Worm (Caenorhabditis elegans) whole organism, L3 larva: ENCODE results near the gene sws-1.
"Not testable (repeated sequence)": the region's sequence is repeated elsewhere in the genome, so short reads cannot be mapped to it uniquely, and the experiment has no call there.

Experiments
- ZK546.5 ChIP-seq: sonication (generic microtip); optimal IDR thresholded peaks from 2 replicates; lab custom pipeline; 2017; ENCODE audit warnings: missing biosample characterization, missing genetic modification characterization
- ceh-28 ChIP-seq: fragments of 150-350 bp; optimal IDR thresholded peaks from 2 replicates; lab custom pipeline; 2014; ENCODE audit warnings: missing biosample characterization, missing genetic modification reagents, missing genetic modification characterization
- ceh-82 ChIP-seq: fragments of 150-350 bp; optimal IDR thresholded peaks from 2 replicates; lab custom pipeline; 2014; ENCODE audit warnings: missing biosample characterization, missing genetic modification characterization
- daf-12 ChIP-seq: fragments of 150-350 bp; optimal IDR thresholded peaks from 2 replicates; lab custom pipeline; 2014; ENCODE audit warnings: missing biosample characterization, missing genetic modification reagents, missing genetic modification characterization
- egl-27 ChIP-seq: sonication (generic microtip); optimal IDR thresholded peaks from 4 replicates; lab custom pipeline; 2017; ENCODE audit warnings: missing biosample characterization, missing genetic modification reagents, missing genetic modification characterization
- elt-1 ChIP-seq: fragments of 150-350 bp; optimal IDR thresholded peaks from 2 replicates; lab custom pipeline; 2014; ENCODE audit warnings: missing biosample characterization, missing genetic modification characterization
- elt-2 ChIP-seq: sonication (generic microtip); optimal IDR thresholded peaks from 2 replicates; lab custom pipeline; 2016; ENCODE audit warnings: missing genetic modification reagents, mild to moderate bottlenecking, missing genetic modification characterization, missing compliant biosample characterization
- elt-3 ChIP-seq, 3 experiments: fragments of 150-350 bp in 1 of 3; sonication (generic microtip) in 2 of 3; optimal IDR thresholded peaks; 2 replicates in 2 of 3; 4 replicates in 1 of 3; lab custom pipeline; 2014 to 2017; ENCODE audit warnings: missing biosample characterization in 3 of 3, missing genetic modification characterization in 3 of 3
- fkh-10 ChIP-seq: sonication (generic microtip); optimal IDR thresholded peaks from 2 replicates; lab custom pipeline; 2017; ENCODE audit warnings: missing biosample characterization, missing genetic modification reagents, missing genetic modification characterization
- fkh-2 ChIP-seq: fragments of 150-350 bp; optimal IDR thresholded peaks from 2 replicates; lab custom pipeline; 2014; ENCODE audit warnings: missing biosample characterization, missing genetic modification reagents, missing genetic modification characterization
- fos-1 ChIP-seq: fragments of 150-350 bp; optimal IDR thresholded peaks from 2 replicates; lab custom pipeline; 2014; ENCODE audit warnings: missing biosample characterization, missing genetic modification characterization
- hmg-11 ChIP-seq: sonication (generic microtip); optimal IDR thresholded peaks from 2 replicates; lab custom pipeline; 2016; ENCODE audit warnings: missing genetic modification characterization, missing compliant biosample characterization
- jun-1 ChIP-seq: fragments of 150-350 bp; optimal IDR thresholded peaks from 2 replicates; lab custom pipeline; 2014; ENCODE audit warnings: missing biosample characterization, missing genetic modification reagents, missing genetic modification characterization
- lsy-12 ChIP-seq: sonication (generic microtip); optimal IDR thresholded peaks from 2 replicates; lab custom pipeline; 2016; ENCODE audit warnings: mild to moderate bottlenecking, missing genetic modification characterization, missing compliant biosample characterization
- nhr-11 ChIP-seq: fragments of 150-350 bp; optimal IDR thresholded peaks from 2 replicates; lab custom pipeline; 2014; ENCODE audit warnings: missing biosample characterization, missing genetic modification characterization
- nhr-12 ChIP-seq: fragments of 150-350 bp; optimal IDR thresholded peaks from 2 replicates; lab custom pipeline; 2014; ENCODE audit warnings: missing biosample characterization, missing genetic modification characterization
- nhr-23 ChIP-seq: fragments of 150-350 bp; optimal IDR thresholded peaks from 2 replicates; lab custom pipeline; 2014; ENCODE audit warnings: missing biosample characterization, missing genetic modification reagents, missing genetic modification characterization
- nhr-25 ChIP-seq: sonication (generic microtip); optimal IDR thresholded peaks from 2 replicates; lab custom pipeline; 2017; ENCODE audit warnings: missing biosample characterization, missing genetic modification characterization
- nhr-43 ChIP-seq: sonication (generic microtip); optimal IDR thresholded peaks from 2 replicates; lab custom pipeline; 2016; ENCODE audit warnings: mild to moderate bottlenecking, missing genetic modification characterization, missing compliant biosample characterization; ENCODE audit not compliant: poor library complexity, severe bottlenecking
- nhr-76 ChIP-seq: fragments of 150-350 bp; sonication (generic microtip); optimal IDR thresholded peaks from 5 replicates; lab custom pipeline; 2014; ENCODE audit warnings: missing biosample characterization, missing genetic modification characterization
- nhr-77 ChIP-seq: fragments of 150-350 bp; optimal IDR thresholded peaks from 2 replicates; lab custom pipeline; 2014; ENCODE audit warnings: missing biosample characterization, missing genetic modification characterization
- pha-4 ChIP-seq: fragments of 150-350 bp; optimal IDR thresholded peaks from 2 replicates; lab custom pipeline; 2014; ENCODE audit warnings: missing biosample characterization, missing genetic modification reagents, missing genetic modification characterization
- skn-1 ChIP-seq: fragments of 150-350 bp; optimal IDR thresholded peaks from 2 replicates; lab custom pipeline; 2014; ENCODE audit warnings: missing biosample characterization, missing genetic modification characterization
- snpc-4 ChIP-seq: fragments of 150-350 bp; optimal IDR thresholded peaks from 2 replicates; lab custom pipeline; 2014; ENCODE audit warnings: missing biosample characterization, missing genetic modification characterization
- unc-62 ChIP-seq: fragments of 150-350 bp; sonication (generic microtip); optimal IDR thresholded peaks from 4 replicates; lab custom pipeline; 2014; ENCODE audit warnings: missing biosample characterization, missing genetic modification reagents, missing genetic modification characterization
- zag-1 ChIP-seq: fragments of 150-350 bp; optimal IDR thresholded peaks from 2 replicates; lab custom pipeline; 2014; ENCODE audit warnings: missing biosample characterization, missing genetic modification characterization

sws-1 gene

DNA sequence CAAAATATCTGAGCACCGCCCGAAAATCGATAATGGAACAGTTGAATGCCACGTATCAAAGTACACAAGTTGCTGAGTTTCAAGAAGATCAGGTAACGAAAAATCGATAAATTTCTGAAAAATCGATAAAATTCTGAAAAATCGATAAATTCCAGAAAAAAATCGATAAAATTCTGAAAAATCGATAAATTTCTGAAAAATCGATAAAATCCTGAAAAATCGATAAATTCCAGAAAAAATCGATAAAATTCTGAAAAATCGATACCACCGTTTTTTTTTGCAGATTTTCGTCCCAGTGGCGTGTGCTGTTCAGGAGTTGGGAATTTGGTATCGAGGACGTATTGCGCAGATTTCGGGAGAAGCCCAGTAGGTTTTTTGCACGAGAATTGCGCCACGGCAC, 46.1 kb upstream of the sws-1 start:
- TF ChIP-seq nhr-11 (tag; lab: Kevin White, UChicago) = no peak
- peak; percentile 97 for TF ChIP-seq ceh-28 (tag; lab: Kevin White, UChicago)
- no peak for TF ChIP-seq unc-62 (GFP tag; lab: Kevin White, UChicago)

ce11 chrV:19026757-19027156, 45.5 kb upstream of the sws-1 start:
- peak; percentile 55 for TF ChIP-seq ceh-28 (tag; lab: Kevin White, UChicago)

- TF ChIP-seq nhr-43 (tag; lab: Kevin White, UChicago) (no peak), nhr-77 (tag; lab: Kevin White, UChicago) (no peak), unc-62 (GFP tag; lab: Kevin White, UChicago) (no peak), skn-1 (no peak), elt-3 (tag; optimal IDR thresholded peaks at IDR 0.05; lab: Kevin White, UChicago) (no peak), ZK546.5 (tag; lab: Kevin White, UChicago) (no peak), hmg-11 (no peak), egl-27 (tag; lab: Kevin White, UChicago) (no peak), fkh-2 (tag; lab: Kevin White, UChicago) (no peak), fos-1 (no peak), daf-12 (no peak), fkh-10 (GFP tag; lab: Kevin White, UChicago) (no peak)
These were observed 44.9 kb upstream of the sws-1 start, which contains the start of gene Y39B6A.25 for ce11 chrV:19026163-19026562. Gene Y39B6A.25 (plus strand): TSS chrV:19026463.

DNA sequence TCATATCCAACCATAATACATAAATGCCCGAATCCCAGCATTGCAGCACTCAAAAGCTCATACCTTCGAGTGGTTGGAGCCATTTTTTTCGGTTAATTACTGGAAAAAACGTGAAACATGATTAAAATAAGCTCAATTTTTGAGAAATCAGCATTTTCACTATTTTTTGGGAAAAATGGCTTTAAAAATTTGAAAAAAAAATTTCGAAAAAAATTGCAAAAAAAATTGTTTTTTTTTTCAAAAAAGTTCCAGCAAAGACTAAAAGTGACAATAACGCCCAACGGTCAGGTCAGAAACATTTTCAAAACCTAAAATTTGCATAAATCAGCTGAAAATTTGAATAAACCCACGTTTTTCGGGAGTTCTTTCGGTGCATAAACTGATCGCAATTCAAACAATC, 43.4 kb upstream of the sws-1 start, which contains the start of gene Y39B6A.29:
Gene Y39B6A.29 (minus strand): TSS at position 101 of the 400 bp plus-strand sequence.
- no peak for TF ChIP-seq nhr-23 (tag; lab: Kevin White, UChicago)
- no peak for TF ChIP-seq nhr-25 (tag; lab: Kevin White, UChicago)
- TF ChIP-seq elt-2 (tag; lab: Kevin White, UChicago) = no peak
- TF ChIP-seq elt-1 (tag; lab: Kevin White, UChicago) = no peak
- TF ChIP-seq ceh-28 (tag; lab: Kevin White, UChicago) = no peak
- no peak for TF ChIP-seq zag-1

DNA sequence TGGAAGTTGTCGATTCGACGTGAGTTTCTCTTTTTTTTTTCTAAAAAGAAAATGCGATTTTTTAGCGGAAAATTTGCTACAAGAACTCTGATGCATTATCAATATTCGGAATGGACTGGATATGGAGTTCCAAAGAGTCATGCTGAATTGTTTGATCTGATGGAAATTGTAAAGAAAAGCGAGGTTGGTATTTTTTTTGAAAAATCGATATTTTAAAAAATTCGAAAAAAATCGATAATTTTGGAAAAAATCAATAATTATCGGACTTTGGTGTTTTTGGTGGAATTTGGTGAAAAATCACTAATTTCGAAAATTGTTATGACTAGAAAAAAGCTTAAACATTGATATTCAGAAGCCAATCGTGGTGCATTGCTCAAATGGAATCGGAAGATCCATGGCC, 38.0 kb upstream of the sws-1 start:
- TF ChIP-seq snpc-4 (tag; lab: Kevin White, UChicago) = no peak
- peak; percentile 85 for TF ChIP-seq ceh-28 (tag; lab: Kevin White, UChicago)
- no peak for TF ChIP-seq nhr-43 (tag; lab: Kevin White, UChicago)
- no peak for TF ChIP-seq pha-4 (tag; lab: Kevin White, UChicago)

ce11 chrV:19014940-19015339, 33.7 kb upstream of the sws-1 start:
- TF ChIP-seq ceh-28 (tag; lab: Kevin White, UChicago) = peak; percentile 70
- TF ChIP-seq, all 47 proteins: peak for 1; not testable (repeated sequence) for 46

- TF ChIP-seq snpc-4 (tag; lab: Kevin White, UChicago); jun-1 (tag; lab: Kevin White, UChicago); nhr-12: not testable (repeated sequence)
- TF ChIP-seq, all 47 proteins: peak for 0; not testable (repeated sequence) for 47
These were observed 33.0 kb upstream of the sws-1 start, which contains the start of gene Y39B6A.30 for ce11 chrV:19014273-19014672. Gene Y39B6A.30 (plus strand): TSS chrV:19014573.

- TF ChIP-seq ceh-82 (tag; lab: Kevin White, UChicago) (no peak), nhr-76 (no peak), lsy-12 (tag; lab: Kevin White, UChicago) (no peak)
- TF ChIP-seq, all 47 proteins: peak for 0
These were observed 31.9 kb upstream of the sws-1 start for ce11 chrV:19013215-19013614.
